Fruit fly (Drosophila melanogaster) Kc167 (cell line): Measurements from ENCODE around the gene ph-p.

Source experiments
- Myc ChIP-seq: fragments of >200 bp; optimal IDR thresholded peaks from 2 replicates; lab custom pipeline; 2017; ENCODE audit warnings: missing external identifiers
- Sin3A ChIP-seq: fragments of >200 bp; optimal IDR thresholded peaks from 2 replicates; lab custom pipeline; 2018; ENCODE audit warnings: missing external identifiers
- h ChIP-seq: fragments of >200 bp; optimal IDR thresholded peaks from 3 replicates; lab custom pipeline; 2018; ENCODE audit warnings: missing external identifiers
- insv ChIP-seq: fragments of >200 bp; optimal IDR thresholded peaks from 3 replicates; lab custom pipeline; 2018; ENCODE audit warnings: missing external identifiers
- psq ChIP-seq: fragments of >200 bp; optimal IDR thresholded peaks from 2 replicates; lab custom pipeline; 2017; ENCODE audit warnings: missing external identifiers
- ttk ChIP-seq: sonication (Bioruptor generic); optimal IDR thresholded peaks from 2 replicates; lab custom pipeline; 2017; ENCODE audit warnings: missing external identifiers

ph-p gene

DNA sequence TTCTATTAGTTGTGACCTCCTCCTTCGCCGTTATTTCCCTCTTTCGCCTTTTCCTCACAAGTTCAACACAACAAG is at the start of gene ph-p:
ph-p (minus strand) TSS at position 30 of the 75 bp plus-strand sequence.
- no peak for TF ChIP-seq h
- TF ChIP-seq Myc (lab: Kevin White, UChicago), result no peak
- no peak for TF ChIP-seq Sin3A (lab: Kevin White, UChicago)
- TF ChIP-seq insv (lab: Kevin White, UChicago), result no peak
- no peak for TF ChIP-seq ttk (lab: Kevin White, UChicago)
- no peak for TF ChIP-seq psq (lab: Kevin White, UChicago)

DNA sequence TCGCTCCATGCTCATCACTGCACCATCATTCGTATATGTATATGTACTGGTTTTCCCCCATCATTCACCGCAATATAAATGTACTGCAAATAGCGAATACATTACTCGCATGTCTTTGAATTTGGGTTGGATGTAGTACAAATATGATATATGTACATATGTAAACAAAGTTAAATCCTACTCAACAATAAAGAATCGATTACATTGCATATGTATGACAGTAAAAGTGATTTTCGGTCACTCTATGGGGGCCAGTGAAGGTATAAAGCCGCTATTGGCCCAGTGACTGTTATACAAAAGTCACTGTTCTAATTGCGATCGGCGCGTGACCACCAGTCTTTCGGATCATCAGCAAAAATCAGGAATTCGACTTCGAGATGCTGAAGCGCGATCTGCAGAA is 49.3 kb upstream of the ph-p start, which contains the start of gene CG3457:
CG3457 (plus strand) TSS at position 301 of the 400 bp plus-strand sequence.
- TF ChIP-seq psq (lab: Kevin White, UChicago), result no peak
- TF ChIP-seq h, result no peak
- no peak for TF ChIP-seq Myc (lab: Kevin White, UChicago)
- TF ChIP-seq ttk (lab: Kevin White, UChicago), result no peak
- no peak for TF ChIP-seq insv (lab: Kevin White, UChicago)
- no peak for TF ChIP-seq Sin3A (lab: Kevin White, UChicago)

DNA sequence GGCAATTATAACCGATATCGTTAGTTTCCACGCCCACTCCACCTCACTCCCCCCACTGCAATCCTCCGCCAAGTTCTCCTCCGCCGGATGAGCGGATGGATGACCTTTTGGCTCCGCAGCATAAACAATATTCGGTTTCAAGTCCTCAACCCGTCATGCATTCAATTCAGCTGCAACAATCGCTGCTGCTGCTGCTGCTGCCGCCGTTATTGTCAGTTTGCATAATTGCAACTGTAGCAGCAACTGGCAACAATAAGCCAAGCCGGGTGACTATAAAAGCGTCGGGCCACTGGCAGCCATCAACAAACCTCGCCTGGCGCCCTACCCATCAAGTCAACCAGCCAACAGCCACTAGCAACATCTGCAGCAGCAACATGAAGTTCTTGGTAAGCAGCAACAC is 48.4 kb upstream of the ph-p start, which contains the start of gene CG17777:
CG17777 (plus strand) TSS at position 301 of the 400 bp plus-strand sequence.
- TF ChIP-seq psq (lab: Kevin White, UChicago) (no peak), Myc (lab: Kevin White, UChicago) (no peak), insv (lab: Kevin White, UChicago) (no peak), ttk (lab: Kevin White, UChicago) (no peak), h (no peak), Sin3A (lab: Kevin White, UChicago) (no peak)

DNA sequence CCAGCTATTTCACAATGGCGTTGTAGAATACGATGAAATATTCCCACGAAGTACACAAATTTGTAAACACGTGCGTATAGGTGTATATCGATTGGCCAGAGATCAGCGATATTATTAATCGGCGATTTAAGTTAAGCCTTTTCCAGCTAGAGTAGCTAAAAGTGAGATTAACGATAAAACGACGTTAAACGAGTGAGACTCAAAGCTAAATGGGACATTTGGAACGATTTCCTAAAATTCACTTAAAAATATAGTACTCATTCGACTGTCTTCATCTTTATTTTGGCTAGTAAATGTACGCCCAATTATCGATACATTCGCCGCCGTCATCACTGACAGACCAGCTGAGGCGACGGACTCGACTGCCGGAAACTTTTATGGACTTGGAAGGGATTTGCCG is 46.4 kb upstream of the ph-p start, which contains the start of the genes Nmd3 and CG17776:
Nmd3 (minus strand) TSS at position 106 of the 400 bp plus-strand sequence.
CG17776 (plus strand) TSS at position 163 of the 400 bp plus-strand sequence.
- TF ChIP-seq Myc (lab: Kevin White, UChicago), result no peak
- TF ChIP-seq h, result no peak
- no peak for TF ChIP-seq insv (lab: Kevin White, UChicago)
- no peak for TF ChIP-seq ttk (lab: Kevin White, UChicago)
- TF ChIP-seq Sin3A (lab: Kevin White, UChicago), result no peak
- no peak for TF ChIP-seq psq (lab: Kevin White, UChicago)

DNA sequence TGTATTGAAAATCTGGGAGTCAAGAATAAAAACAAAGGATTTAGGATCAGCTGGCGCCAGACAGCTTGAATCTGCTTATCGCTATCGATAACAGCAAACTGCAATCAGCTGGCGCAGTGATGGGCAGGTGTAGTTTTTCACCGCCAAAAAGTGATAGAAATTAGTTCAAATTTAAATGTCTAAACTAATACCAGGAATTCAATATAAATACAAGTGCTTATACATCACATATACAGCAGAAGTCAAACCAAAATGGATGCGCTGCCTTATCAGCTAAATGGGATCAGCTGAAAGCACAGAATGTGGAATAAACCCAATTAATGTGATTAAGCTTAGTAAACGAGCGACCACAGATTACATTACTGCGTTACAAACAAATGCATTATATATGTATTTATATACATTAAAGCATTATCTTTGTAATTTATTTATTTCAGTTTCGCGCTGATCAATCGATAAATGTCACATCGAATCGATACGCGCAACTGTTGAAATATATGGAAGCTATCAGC is 42.6 kb upstream of the ph-p start, which contains the start of gene pn:
pn (plus strand) TSS at position 462 of the 512 bp plus-strand sequence.
- TF ChIP-seq Myc (lab: Kevin White, UChicago), result no peak
- TF ChIP-seq ttk (lab: Kevin White, UChicago), result no peak
- TF ChIP-seq Sin3A (lab: Kevin White, UChicago), result no peak
- no peak for TF ChIP-seq h
- TF ChIP-seq insv (lab: Kevin White, UChicago), result no peak
- no peak for TF ChIP-seq psq (lab: Kevin White, UChicago)

DNA sequence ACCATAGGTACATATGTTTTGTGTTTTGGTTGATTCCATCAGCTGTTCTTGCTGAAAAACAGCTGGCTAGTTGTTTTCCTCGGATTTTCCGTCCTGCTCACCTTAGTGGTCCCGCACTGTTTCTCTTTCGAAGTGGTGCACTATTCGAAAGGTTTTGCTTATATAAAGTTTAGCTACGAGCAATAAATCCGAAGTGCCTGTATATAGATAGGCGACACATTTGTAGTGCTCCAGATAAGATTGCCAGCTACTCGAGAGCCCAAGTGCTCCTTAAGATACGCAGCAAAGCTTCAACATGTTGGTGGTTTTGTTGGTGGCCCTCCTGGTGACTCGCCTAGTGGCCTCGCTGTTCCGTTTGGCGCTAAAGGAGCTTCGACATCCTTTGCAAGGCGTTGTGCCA is 40.6 kb upstream of the ph-p start, which contains the start of gene Cyp4ae1:
Cyp4ae1 (plus strand) TSS at position 206 of the 400 bp plus-strand sequence.
- no peak for TF ChIP-seq Myc (lab: Kevin White, UChicago)
- no peak for TF ChIP-seq h
- TF ChIP-seq insv (lab: Kevin White, UChicago), result no peak
- no peak for TF ChIP-seq psq (lab: Kevin White, UChicago)
- no peak for TF ChIP-seq Sin3A (lab: Kevin White, UChicago)
- no peak for TF ChIP-seq ttk (lab: Kevin White, UChicago)

DNA sequence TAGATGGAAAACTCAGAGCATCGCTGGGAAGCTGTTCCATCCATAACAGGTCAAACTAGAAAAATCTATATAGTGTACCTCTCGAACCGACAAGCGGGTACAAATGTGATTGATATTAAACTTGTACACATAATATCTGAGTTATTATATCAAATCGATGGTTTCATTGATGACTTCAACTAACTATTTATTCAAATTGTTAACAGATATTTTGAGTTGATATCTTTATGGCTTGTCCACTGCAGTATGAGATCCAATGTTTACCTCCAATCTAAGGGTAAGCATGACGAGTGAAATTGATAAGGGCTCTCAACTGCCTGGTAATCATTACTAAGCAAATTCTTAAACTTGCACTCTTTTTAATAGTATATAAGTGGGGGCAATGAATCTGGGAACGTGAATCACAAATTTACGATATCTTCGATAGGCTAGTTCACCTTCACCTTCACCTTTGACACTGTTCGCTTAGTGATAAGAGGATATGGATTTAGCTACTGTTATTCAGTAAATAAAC is 37.8 kb upstream of the ph-p start, which contains the start of gene Cyp4d2:
Cyp4d2 (plus strand) TSS at position 51 of the 514 bp plus-strand sequence.
- TF ChIP-seq psq (lab: Kevin White, UChicago) (no peak), h (no peak), insv (lab: Kevin White, UChicago) (no peak), Sin3A (lab: Kevin White, UChicago) (no peak), Myc (lab: Kevin White, UChicago) (no peak), ttk (lab: Kevin White, UChicago) (no peak)

DNA sequence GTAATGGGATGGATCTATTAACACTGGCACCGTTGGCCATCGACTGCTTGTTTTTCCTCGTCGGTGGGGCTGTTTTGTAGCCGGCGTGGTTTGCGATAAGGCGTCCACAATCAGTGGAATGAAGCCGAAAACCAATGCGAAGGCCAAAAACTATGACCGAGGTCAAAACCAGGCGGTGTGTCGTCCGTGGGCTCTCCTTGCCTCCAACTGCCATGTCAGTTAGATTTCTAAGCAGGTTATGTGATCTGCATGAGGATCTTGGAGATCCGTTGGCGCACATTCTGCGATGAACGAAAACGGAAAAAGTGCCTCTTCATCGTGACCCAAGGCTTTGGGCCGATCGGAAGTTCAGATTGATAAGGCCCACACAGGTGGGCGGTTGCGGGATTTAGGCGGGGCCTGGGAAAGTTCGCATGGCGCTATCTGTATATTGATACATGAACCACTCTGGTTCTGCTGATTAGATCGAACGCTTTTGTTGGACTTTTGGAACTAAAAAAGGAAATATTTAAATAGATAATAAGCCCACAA is 37.2 kb upstream of the ph-p start, which contains the start of gene Cyp4d14:
Cyp4d14 (minus strand) TSS at position 51 of the 531 bp plus-strand sequence.
- TF ChIP-seq Myc (lab: Kevin White, UChicago) (no peak), Sin3A (lab: Kevin White, UChicago) (no peak), psq (lab: Kevin White, UChicago) (no peak), insv (lab: Kevin White, UChicago) (no peak), ttk (lab: Kevin White, UChicago) (no peak), h (no peak)

DNA sequence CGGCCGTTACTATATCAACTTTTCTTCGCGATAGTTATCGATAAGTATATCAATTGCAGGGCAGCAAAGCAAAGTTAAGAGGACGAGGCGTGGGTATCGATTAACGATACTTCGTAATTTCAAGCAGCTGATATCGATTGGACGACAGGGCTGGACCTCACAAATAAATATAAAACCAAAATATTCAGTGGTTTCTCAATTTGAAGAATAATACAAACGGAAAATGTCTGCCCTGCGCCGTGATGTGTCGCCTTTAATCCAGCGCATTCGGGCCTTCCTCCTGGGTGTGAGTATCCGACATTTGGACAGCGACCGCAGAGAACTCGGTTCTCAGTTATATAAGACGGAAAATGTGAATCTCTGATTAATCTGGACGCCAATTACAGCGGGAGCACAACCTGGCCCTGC is 34.3 kb upstream of the ph-p start, which contains the start of gene ND-B14.5A:
ND-B14.5A (plus strand) TSS at position 107 of the 408 bp plus-strand sequence.
- no peak for TF ChIP-seq insv (lab: Kevin White, UChicago)
- no peak for TF ChIP-seq psq (lab: Kevin White, UChicago)
- no peak for TF ChIP-seq ttk (lab: Kevin White, UChicago)
- no peak for TF ChIP-seq h
- TF ChIP-seq Myc (lab: Kevin White, UChicago), result no peak
- no peak for TF ChIP-seq Sin3A (lab: Kevin White, UChicago)

DNA sequence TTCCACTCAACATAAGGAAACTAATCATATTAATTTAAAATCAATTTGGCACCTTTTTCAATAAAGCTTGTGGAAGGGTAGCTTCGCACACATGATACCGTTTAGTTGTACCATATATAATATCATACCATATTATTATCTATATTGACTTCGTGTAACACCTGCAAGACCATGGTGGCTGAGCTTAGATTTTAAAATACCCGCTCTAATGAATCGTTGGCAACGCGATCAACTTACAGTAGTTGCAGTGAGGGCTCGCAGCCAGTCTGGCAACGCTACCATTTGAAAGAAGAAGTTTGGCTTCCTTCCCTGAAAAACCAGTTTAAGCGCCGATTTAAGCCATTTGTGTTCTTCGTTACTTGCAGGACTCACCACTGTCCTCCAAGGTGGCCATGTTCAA is 32.3 kb upstream of the ph-p start:
- TF ChIP-seq ttk (lab: Kevin White, UChicago), result no peak
- TF ChIP-seq h, result no peak
- no peak for TF ChIP-seq insv (lab: Kevin White, UChicago)
- TF ChIP-seq Myc (lab: Kevin White, UChicago), result no peak
- no peak for TF ChIP-seq psq (lab: Kevin White, UChicago)
- TF ChIP-seq Sin3A (lab: Kevin White, UChicago), result no peak

DNA sequence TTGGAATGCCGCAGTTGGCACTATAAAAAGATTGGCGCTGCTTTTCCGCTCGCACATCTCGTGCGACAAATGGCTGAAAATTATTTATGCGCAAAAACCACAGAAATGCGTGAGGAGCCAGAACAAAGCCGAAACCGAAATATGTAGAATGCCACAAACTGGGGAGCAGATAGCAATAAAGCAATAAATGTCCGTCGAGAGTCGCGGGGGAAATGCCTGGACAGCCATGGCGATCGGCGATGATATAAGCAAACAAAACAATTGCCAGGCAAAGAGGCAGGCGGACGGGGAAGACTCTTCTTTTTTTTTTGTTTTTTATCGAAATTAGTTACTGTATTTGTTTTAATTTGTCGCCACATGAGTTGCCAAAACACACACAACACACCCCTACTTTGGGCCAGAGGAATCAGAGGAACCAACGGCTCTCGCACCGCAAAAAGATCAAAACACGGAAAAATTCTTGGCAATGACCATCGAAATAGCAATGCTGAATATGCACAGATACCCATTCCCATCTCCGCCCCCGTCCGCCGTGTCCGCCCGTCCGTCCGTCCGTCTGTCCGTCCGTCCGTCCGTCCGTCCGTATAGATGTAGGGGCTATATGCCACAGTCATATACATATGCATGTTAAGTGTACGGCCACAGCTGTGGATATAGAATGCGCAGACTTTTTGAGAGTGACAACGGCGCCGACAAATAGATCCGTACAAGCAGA is 30.5 kb upstream of the ph-p start:
- no peak for TF ChIP-seq psq (lab: Kevin White, UChicago)
- TF ChIP-seq Sin3A (lab: Kevin White, UChicago), result no peak
- TF ChIP-seq insv (lab: Kevin White, UChicago), result no peak
- TF ChIP-seq ttk (lab: Kevin White, UChicago), result no peak
- TF ChIP-seq Myc (lab: Kevin White, UChicago), result no peak
- no peak for TF ChIP-seq h
